Worm (Caenorhabditis elegans) whole organism, L2 larva: Measurements from ENCODE around the gene plc-3.

Experiments used
- nhr-21 ChIP-seq: fragments of 150-350 bp; optimal IDR thresholded peaks from 2 replicates; lab custom pipeline; 2014; ENCODE audit warnings: missing biosample characterization, missing genetic modification characterization

The plc-3 gene

ce11 chrII:10271093-10271492 lies 48.4 kb downstream of the plc-3 start, which contains the start of gene F54B3.4:
Gene F54B3.4 (minus strand): TSS chrII:10271193.
- TF ChIP-seq nhr-21 (tag; lab: Kevin White, UChicago) = no peak
